Fruit fly (Drosophila melanogaster): ENCODE data around the gene Tengl2.

The Tengl2 gene

dm6 chr2L:2212478-2212877 lies 26.7 kb downstream of the Tengl2 start, which contains the start of gene CG15385:
CG15385 (minus strand) TSS chr2L:2212571.
- no peak for TF ChIP-seq sage (GFP tag; optimal IDR thresholded peaks at IDR 0.05)
- no peak for TF ChIP-seq Rel (GFP tag; optimal IDR thresholded peaks at IDR 0.05)
- TF ChIP-seq Rel (tag; optimal IDR thresholded peaks at IDR 0.05): peak; percentile 54
- TF ChIP-seq CrebA (GFP tag; optimal IDR thresholded peaks at IDR 0.05; ENCODE audit: borderline replicate concordance): no peak
- no peak for TF ChIP-seq foxo (GFP tag; optimal IDR thresholded peaks at IDR 0.05)
- TF ChIP-seq pan (optimal IDR thresholded peaks at IDR 0.05): no peak
- TF ChIP-seq OdsH (GFP tag; optimal IDR thresholded peaks at IDR 0.05): no peak
- no peak for TF ChIP-seq Abd-B (GFP tag; optimal IDR thresholded peaks at IDR 0.05)
- TF ChIP-seq Dif (GFP tag; optimal IDR thresholded peaks at IDR 0.05; ENCODE audit: partially characterized antibody): peak; percentile 61
- no peak for TF ChIP-seq usp (GFP tag; optimal IDR thresholded peaks at IDR 0.05)

DNA sequence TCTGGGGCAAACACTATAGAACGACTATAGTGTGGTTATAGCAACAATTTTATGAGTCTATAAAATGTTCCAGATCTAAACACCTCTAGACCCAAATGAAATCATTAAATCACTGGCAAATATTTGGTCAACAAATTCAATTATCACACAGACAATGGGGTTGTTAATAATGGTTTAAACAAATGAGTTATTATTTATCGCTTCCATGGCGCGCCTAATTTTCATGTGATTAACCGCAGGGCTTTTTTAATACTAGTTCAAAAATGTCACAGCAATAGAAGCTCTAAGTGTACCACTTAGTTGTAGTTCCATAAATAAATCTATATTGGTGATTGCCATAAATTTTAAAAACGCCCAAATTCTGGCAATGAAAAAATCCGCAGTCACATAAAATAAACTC lies 30.2 kb downstream of the Tengl2 start, which contains the start of gene CG33124:
Gene CG33124 (minus strand): TSS at position 101 of the 400 bp plus-strand sequence.
- TF ChIP-seq pan (optimal IDR thresholded peaks at IDR 0.05) (no peak), fru (GFP tag; optimal IDR thresholded peaks at IDR 0.05) (no peak), tai (GFP tag; optimal IDR thresholded peaks at IDR 0.05) (no peak), Jra (GFP tag; optimal IDR thresholded peaks at IDR 0.05) (no peak), dl (GFP tag; optimal IDR thresholded peaks at IDR 0.05; ENCODE audit: insufficient read depth in 1 of 2, partially characterized antibody in 2 of 2) (no peak), brk (GFP tag; optimal IDR thresholded peaks at IDR 0.05) (no peak), sv (GFP tag; optimal IDR thresholded peaks at IDR 0.05) (no peak), CG9705 (GFP tag; optimal IDR thresholded peaks at IDR 0.05) (no peak), CG32264 (GFP tag; optimal IDR thresholded peaks at IDR 0.05) (no peak), Myc (optimal IDR thresholded peaks at IDR 0.05) (no peak), dmrt93B (GFP tag; optimal IDR thresholded peaks at IDR 0.05) (no peak), Mio (GFP tag; optimal IDR thresholded peaks at IDR 0.05) (no peak), lola (GFP tag; optimal IDR thresholded peaks at IDR 0.05) (no peak)

DNA sequence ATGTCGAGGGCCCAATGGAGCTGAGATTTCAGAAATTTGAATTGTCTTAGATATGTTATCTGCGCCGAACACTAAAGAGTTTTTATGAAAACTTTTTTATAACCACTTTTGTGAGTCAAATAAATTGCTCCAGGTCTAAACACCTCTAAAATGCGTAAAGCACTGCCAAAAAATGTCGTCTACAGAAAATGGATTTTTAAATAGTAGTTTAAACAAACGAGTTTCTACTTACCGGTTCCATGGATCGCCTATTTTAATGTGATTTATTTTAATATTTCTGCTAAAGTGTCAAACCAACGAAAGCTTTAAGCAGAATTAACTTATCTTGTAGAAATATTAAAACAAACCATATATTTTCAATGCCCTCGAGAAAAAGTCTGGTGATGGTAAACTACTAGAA lies 33.1 kb downstream of the Tengl2 start, which contains the start of gene CG31668:
Gene CG31668 (minus strand): TSS at position 101 of the 400 bp plus-strand sequence.
- TF ChIP-seq rgr (GFP tag; optimal IDR thresholded peaks at IDR 0.05) (no peak), Abd-B (GFP tag; optimal IDR thresholded peaks at IDR 0.05) (no peak), h (GFP tag; optimal IDR thresholded peaks at IDR 0.05) (no peak), OdsH (GFP tag; optimal IDR thresholded peaks at IDR 0.05) (no peak), jim (GFP tag; optimal IDR thresholded peaks at IDR 0.05) (no peak)

- peak; percentile 46 for TF ChIP-seq br (GFP tag; optimal IDR thresholded peaks at IDR 0.05)
- TF ChIP-seq Sp1 (GFP tag; optimal IDR thresholded peaks at IDR 0.05): peak; percentile 26
- peak in 1 of 2 experiments; percentile 44 for TF ChIP-seq foxo (GFP tag; optimal IDR thresholded peaks at IDR 0.05)
- TF ChIP-seq Dif (GFP tag; optimal IDR thresholded peaks at IDR 0.05; ENCODE audit: partially characterized antibody): peak; percentile 93
- peak; percentile 66 for TF ChIP-seq jim (GFP tag; optimal IDR thresholded peaks at IDR 0.05)
- TF ChIP-seq Jra (GFP tag; optimal IDR thresholded peaks at IDR 0.05): peak; percentile 64
- TF ChIP-seq Vsx2 (GFP tag; optimal IDR thresholded peaks at IDR 0.05; ENCODE audit: partially characterized antibody): peak; percentile 77
- TF ChIP-seq woc (GFP tag; optimal IDR thresholded peaks at IDR 0.05): no peak
- no peak for TF ChIP-seq CG32264 (GFP tag; optimal IDR thresholded peaks at IDR 0.05)
- peak; percentile 68 to 85 for TF ChIP-seq dl (GFP tag; optimal IDR thresholded peaks at IDR 0.05; ENCODE audit: insufficient read depth in 1 of 2, partially characterized antibody in 2 of 2)
- peak; percentile 97 for TF ChIP-seq psq (GFP tag; optimal IDR thresholded peaks at IDR 0.05)
- no peak for TF ChIP-seq sv (GFP tag; optimal IDR thresholded peaks at IDR 0.05)
- peak; percentile 27 for TF ChIP-seq ey (GFP tag; optimal IDR thresholded peaks at IDR 0.05)
- peak; percentile 37 for TF ChIP-seq Hnf4 (GFP tag; optimal IDR thresholded peaks at IDR 0.05)
- TF ChIP-seq h (GFP tag; optimal IDR thresholded peaks at IDR 0.05): peak; percentile 78
- no peak for TF ChIP-seq lola (GFP tag; optimal IDR thresholded peaks at IDR 0.05)
- TF ChIP-seq N (GFP tag; optimal IDR thresholded peaks at IDR 0.05): no peak
- TF ChIP-seq sage (GFP tag; optimal IDR thresholded peaks at IDR 0.05): peak; percentile 60
- TF ChIP-seq Rel (GFP tag; optimal IDR thresholded peaks at IDR 0.05): peak; percentile 42
- TF ChIP-seq Rel (tag; optimal IDR thresholded peaks at IDR 0.05): peak; percentile 95
- peak; percentile 66 for TF ChIP-seq rgr (GFP tag; optimal IDR thresholded peaks at IDR 0.05)
- TF ChIP-seq Hr83 (GFP tag; optimal IDR thresholded peaks at IDR 0.05; ENCODE audit: poor library complexity, severe bottlenecking): peak; percentile 78
- peak; percentile 92 for TF ChIP-seq tai (GFP tag; optimal IDR thresholded peaks at IDR 0.05)
- TF ChIP-seq GATAd (GFP tag; optimal IDR thresholded peaks at IDR 0.05): no peak
- TF ChIP-seq CrebA (GFP tag; optimal IDR thresholded peaks at IDR 0.05; ENCODE audit: borderline replicate concordance): peak; percentile 50
- TF ChIP-seq fru (GFP tag; optimal IDR thresholded peaks at IDR 0.05): peak; percentile 91
- TF ChIP-seq HLH106 (tag; optimal IDR thresholded peaks at IDR 0.05): peak; percentile 10
- TF ChIP-seq Mio (GFP tag; optimal IDR thresholded peaks at IDR 0.05): no peak
These were observed 36.1 kb downstream of the Tengl2 start for dm6 chr2L:2202853-2203717.

All from whole organism, wandering third instar larva.